Fruit fly (Drosophila melanogaster) whole organism: Measurements from ENCODE around the gene MBD-R2.

Source experiments
- CG8478 ChIP-seq: fragments of >200 bp; optimal IDR thresholded peaks from 2 replicates; lab custom pipeline; 2018; ENCODE audit warnings: inconsistent platforms
- Dll ChIP-seq: fragments of >200 bp; optimal IDR thresholded peaks from 2 replicates; lab custom pipeline; 2017
- EcR ChIP-seq, 2 experiments: fragments of >200 bp; optimal IDR thresholded peaks; 2 replicates each; lab custom pipeline; 2017; ENCODE audit warnings: missing biosample characterization in 2 of 2, missing genetic modification characterization in 2 of 2, missing genetic modification reagents in 2 of 2
- psq ChIP-seq: fragments of >200 bp; optimal IDR thresholded peaks from 2 replicates; lab custom pipeline; 2017
- usp ChIP-seq: fragments of >200 bp; optimal IDR thresholded peaks from 2 replicates; lab custom pipeline; 2017; ENCODE audit warnings: missing biosample characterization, missing genetic modification characterization, mixed read lengths

DNA sequence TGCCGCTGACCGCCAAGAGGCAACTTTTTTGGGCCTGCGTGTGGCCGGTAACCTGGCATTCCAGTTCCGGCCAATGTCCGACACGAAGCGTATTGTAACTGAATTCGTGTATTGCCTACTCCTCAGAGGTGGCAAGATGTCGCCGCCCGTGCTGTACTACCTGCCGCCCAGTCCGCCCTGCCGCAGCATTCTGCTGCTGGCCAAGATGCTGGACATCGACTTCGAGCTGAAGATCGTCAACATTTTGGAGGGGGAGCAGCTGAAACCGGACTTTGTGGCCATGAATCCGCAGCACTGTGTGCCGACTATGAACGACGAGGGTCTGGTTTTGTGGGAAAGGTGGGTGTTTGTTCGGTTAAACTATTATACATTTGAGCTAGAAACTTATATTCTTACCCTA lies 28.2 kb upstream of the MBD-R2 start:
- TF ChIP-seq usp (GFP tag; lab: Kevin White, UChicago) (no peak), psq (no peak), Dll (lab: Kevin White, UChicago) (no peak), EcR (GFP tag; optimal IDR thresholded peaks at IDR 0.05; lab: Kevin White, UChicago) (no peak), CG8478 (lab: Kevin White, UChicago) (no peak)
